Worm (Caenorhabditis elegans): ENCODE results near the gene C56G2.9.

The C56G2.9 gene

DNA sequence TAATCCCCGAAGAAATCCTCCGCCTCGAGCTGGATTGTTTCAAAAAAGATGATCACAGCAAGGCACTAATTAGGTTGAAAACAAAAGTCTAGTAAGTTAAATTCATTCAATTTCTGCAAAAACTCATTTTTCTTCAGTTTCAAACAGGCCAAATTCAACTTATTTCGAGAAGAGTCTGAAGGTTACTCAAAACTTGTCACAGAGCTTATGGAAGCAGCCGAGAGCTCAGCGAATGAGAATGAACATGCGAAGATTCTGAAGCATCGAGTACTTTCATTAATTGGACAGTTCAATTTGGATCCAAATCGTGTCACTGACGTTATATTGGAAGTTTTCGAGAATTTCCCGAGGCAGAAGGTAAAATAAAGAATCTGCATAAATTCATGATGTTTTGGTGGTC, 25.4 kb upstream of the C56G2.9 start:
- TF ChIP-seq hmbx-1 (tag; optimal IDR thresholded peaks at IDR 0.05): no peak
- no peak for TF ChIP-seq aly-1 (tag; optimal IDR thresholded peaks at IDR 0.05)
- TF ChIP-seq hmg-4 (GFP tag; optimal IDR thresholded peaks at IDR 0.05): no peak
- no peak for TF ChIP-seq ceh-36 (tag; optimal IDR thresholded peaks at IDR 0.05)
- TF ChIP-seq F13C5.2 (tag; optimal IDR thresholded peaks at IDR 0.05): no peak
- TF ChIP-seq ets-7 (tag; optimal IDR thresholded peaks at IDR 0.05): no peak
- no peak for TF ChIP-seq sea-1 (GFP tag; conservative IDR thresholded peaks at IDR 0.05)

DNA sequence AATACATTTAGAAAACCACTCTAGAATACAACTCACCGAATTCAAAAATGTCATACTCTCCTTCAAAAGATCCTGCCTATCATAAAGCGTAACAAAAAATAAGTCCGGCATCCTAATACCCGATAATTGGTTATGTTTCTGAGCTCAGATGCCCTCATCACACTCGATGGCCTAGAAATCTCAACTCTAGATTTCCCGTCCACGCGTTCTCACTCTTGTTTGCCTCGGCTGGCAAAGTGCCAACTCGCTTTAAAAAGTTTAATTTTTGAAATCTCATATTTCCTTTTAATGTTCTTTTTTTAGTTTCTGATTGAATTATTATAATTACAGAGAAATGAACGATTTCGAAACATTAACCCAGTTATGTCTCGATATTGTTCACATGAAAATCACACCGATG, 24.6 kb upstream of the C56G2.9 start, which contains the start of the genes C56G2.15 and thoc-2:
C56G2.15 (minus strand) TSS at position 188 of the 400 bp plus-strand sequence.
thoc-2 (plus strand) TSS at position 331 of the 400 bp plus-strand sequence.
- TF ChIP-seq tbx-37 (GFP tag; conservative IDR thresholded peaks at IDR 0.05) (no peak), ceh-13 (GFP tag; optimal IDR thresholded peaks at IDR 0.05) (no peak), sea-1 (GFP tag; conservative IDR thresholded peaks at IDR 0.05) (no peak), aly-1 (tag; optimal IDR thresholded peaks at IDR 0.05) (no peak), flt-1 (GFP tag; IDR thresholded peaks at IDR 0.05) (no peak), ama-1 (optimal IDR thresholded peaks at IDR 0.05) (no peak), F13C5.2 (tag; optimal IDR thresholded peaks at IDR 0.05) (no peak), pes-1 (GFP tag; IDR thresholded peaks at IDR 0.05) (no peak), ets-7 (tag; optimal IDR thresholded peaks at IDR 0.05) (no peak), hnd-1 (tag; optimal IDR thresholded peaks at IDR 0.05) (no peak), hmg-4 (GFP tag; optimal IDR thresholded peaks at IDR 0.05) (no peak), tbx-11 (GFP tag; IDR thresholded peaks at IDR 0.05) (no peak), ceh-36 (tag; optimal IDR thresholded peaks at IDR 0.05) (no peak)

DNA sequence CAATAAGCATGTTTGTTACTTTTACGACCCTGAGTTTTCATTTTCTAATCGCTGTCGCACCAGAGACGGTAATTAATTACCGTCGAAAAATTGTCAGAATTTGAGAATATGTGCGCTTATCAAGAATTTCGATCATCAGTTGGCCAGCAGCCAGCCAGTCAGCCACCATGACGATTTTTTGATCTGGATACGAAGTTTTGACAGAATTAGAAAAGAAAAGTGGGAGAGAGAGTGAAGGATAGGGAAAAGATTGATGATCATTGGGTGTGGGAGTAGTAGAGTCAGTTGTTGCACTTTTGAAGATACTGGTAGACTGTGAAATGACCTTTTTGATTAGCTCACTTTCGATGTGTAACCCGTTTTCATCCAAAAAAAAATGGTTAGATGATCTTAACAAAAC, 21.3 kb upstream of the C56G2.9 start:
- TF ChIP-seq tra-4 (tag; optimal IDR thresholded peaks at IDR 0.05) (no peak), ama-1 (optimal IDR thresholded peaks at IDR 0.05) (no peak), sea-1 (GFP tag; conservative IDR thresholded peaks at IDR 0.05) (no peak), pes-1 (GFP tag; IDR thresholded peaks at IDR 0.05) (no peak), ets-7 (tag; optimal IDR thresholded peaks at IDR 0.05) (no peak), aly-1 (tag; optimal IDR thresholded peaks at IDR 0.05) (no peak), hmg-4 (GFP tag; optimal IDR thresholded peaks at IDR 0.05) (no peak), tbx-11 (GFP tag; IDR thresholded peaks at IDR 0.05) (no peak), F13C5.2 (tag; optimal IDR thresholded peaks at IDR 0.05) (no peak), B0310.2 (tag; optimal IDR thresholded peaks at IDR 0.05) (no peak), hmbx-1 (tag; optimal IDR thresholded peaks at IDR 0.05) (no peak), scrt-1 (GFP tag; IDR thresholded peaks at IDR 0.05) (no peak), ceh-13 (GFP tag; optimal IDR thresholded peaks at IDR 0.05) (no peak), hnd-1 (tag; optimal IDR thresholded peaks at IDR 0.05) (no peak)

DNA sequence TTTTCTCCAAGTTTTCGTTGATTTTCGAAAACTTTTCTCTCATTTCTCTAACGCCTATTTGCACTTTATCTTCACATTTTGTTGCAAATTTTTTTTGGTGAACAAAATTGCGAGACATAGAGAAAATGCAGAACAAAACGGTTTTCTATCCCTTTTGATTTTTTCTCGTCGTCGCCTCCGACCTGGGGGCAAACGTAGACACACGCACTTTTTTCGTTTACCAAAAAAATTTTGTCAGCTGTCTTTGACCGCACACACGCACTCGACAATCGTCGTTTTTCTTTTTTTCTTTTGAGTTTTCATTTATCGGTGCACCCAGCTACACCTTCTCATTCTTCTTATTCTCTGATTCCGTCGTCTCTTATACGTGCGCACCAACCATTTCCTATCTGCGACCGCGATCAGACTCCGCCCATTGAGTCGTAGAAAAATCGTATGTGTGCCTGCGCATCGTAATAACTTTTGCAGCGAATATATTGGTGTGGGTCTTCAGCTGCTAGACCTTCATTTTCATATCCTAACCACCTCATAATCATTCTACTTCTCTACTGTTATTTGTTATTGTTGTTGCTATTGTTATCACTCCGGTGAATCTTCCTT, 19.3 kb upstream of the C56G2.9 start:
- TF ChIP-seq ama-1 (optimal IDR thresholded peaks at IDR 0.05) (no peak), tbx-11 (GFP tag; IDR thresholded peaks at IDR 0.05) (no peak), hmbx-1 (tag; optimal IDR thresholded peaks at IDR 0.05) (no peak), ceh-36 (tag; optimal IDR thresholded peaks at IDR 0.05) (no peak), F13C5.2 (tag; optimal IDR thresholded peaks at IDR 0.05) (no peak), hnd-1 (tag; optimal IDR thresholded peaks at IDR 0.05) (no peak), ets-7 (tag; optimal IDR thresholded peaks at IDR 0.05) (no peak), scrt-1 (GFP tag; IDR thresholded peaks at IDR 0.05) (no peak), aly-1 (tag; optimal IDR thresholded peaks at IDR 0.05) (no peak), flt-1 (GFP tag; IDR thresholded peaks at IDR 0.05) (no peak), pes-1 (GFP tag; IDR thresholded peaks at IDR 0.05) (no peak), B0310.2 (tag; optimal IDR thresholded peaks at IDR 0.05) (no peak), tbx-37 (GFP tag; conservative IDR thresholded peaks at IDR 0.05) (no peak), sea-1 (GFP tag; conservative IDR thresholded peaks at IDR 0.05) (no peak), ceh-13 (GFP tag; optimal IDR thresholded peaks at IDR 0.05) (no peak), tra-4 (tag; optimal IDR thresholded peaks at IDR 0.05) (no peak), hmg-4 (GFP tag; optimal IDR thresholded peaks at IDR 0.05) (no peak)

DNA sequence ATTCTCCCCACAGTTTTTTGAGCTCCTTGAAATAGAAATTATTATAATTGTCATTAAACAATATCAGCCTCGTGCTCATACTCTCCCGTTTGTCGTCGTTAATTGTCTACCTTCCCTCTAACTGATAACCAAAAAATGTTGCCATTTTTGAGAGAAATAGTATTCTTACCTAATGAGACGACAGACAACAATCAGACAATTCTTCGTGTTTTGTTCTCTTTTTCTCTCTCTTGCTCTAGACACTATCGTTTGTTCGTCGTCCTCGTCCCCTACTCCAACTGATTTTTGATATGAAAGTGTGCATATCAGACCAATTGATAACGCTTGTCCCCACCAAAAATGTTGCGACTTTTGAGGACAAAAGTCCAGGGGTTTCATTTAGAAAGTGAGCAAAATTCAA, 18.4 kb upstream of the C56G2.9 start:
- no peak for TF ChIP-seq ama-1 (optimal IDR thresholded peaks at IDR 0.05)
- TF ChIP-seq ceh-36 (tag; optimal IDR thresholded peaks at IDR 0.05): no peak
- no peak for TF ChIP-seq F13C5.2 (tag; optimal IDR thresholded peaks at IDR 0.05)
- TF ChIP-seq pes-1 (GFP tag; IDR thresholded peaks at IDR 0.05): no peak
- no peak for TF ChIP-seq hmg-4 (GFP tag; optimal IDR thresholded peaks at IDR 0.05)
- no peak for TF ChIP-seq tbx-11 (GFP tag; IDR thresholded peaks at IDR 0.05)
- TF ChIP-seq flt-1 (GFP tag; IDR thresholded peaks at IDR 0.05): no peak
- TF ChIP-seq scrt-1 (GFP tag; IDR thresholded peaks at IDR 0.05): no peak
- no peak for TF ChIP-seq tbx-37 (GFP tag; conservative IDR thresholded peaks at IDR 0.05)
- no peak for TF ChIP-seq ceh-13 (GFP tag; optimal IDR thresholded peaks at IDR 0.05)
- no peak for TF ChIP-seq hmbx-1 (tag; optimal IDR thresholded peaks at IDR 0.05)
- TF ChIP-seq tra-4 (tag; optimal IDR thresholded peaks at IDR 0.05): no peak
- TF ChIP-seq B0310.2 (tag; optimal IDR thresholded peaks at IDR 0.05): no peak
- no peak for TF ChIP-seq aly-1 (tag; optimal IDR thresholded peaks at IDR 0.05)
- no peak for TF ChIP-seq hnd-1 (tag; optimal IDR thresholded peaks at IDR 0.05)
- no peak for TF ChIP-seq sea-1 (GFP tag; conservative IDR thresholded peaks at IDR 0.05)

DNA sequence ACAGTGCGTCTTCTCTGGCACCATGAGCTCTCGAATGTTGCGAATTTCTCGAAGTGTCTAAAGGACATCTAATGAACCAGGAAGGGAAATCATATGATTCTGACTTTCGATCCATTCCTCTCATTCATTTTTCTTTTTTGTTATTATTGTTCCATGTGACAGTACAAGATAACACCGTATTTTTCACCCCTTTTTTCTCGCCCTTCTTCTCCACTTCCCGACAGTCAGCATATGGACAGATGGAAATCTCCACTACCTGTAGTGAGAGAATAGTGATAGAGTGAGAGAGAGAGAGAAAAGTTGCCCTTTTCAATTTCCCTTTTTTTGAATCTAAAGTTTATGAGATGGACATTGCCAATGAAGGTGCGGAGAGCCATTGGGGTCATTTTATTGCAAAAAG, 17.7 kb upstream of the C56G2.9 start:
- TF ChIP-seq ceh-36 (tag; optimal IDR thresholded peaks at IDR 0.05): no peak
- TF ChIP-seq ceh-13 (GFP tag; optimal IDR thresholded peaks at IDR 0.05): no peak
- TF ChIP-seq ama-1 (optimal IDR thresholded peaks at IDR 0.05): no peak
- TF ChIP-seq F13C5.2 (tag; optimal IDR thresholded peaks at IDR 0.05): no peak
- TF ChIP-seq hmbx-1 (tag; optimal IDR thresholded peaks at IDR 0.05): no peak
- TF ChIP-seq tra-4 (tag; optimal IDR thresholded peaks at IDR 0.05): no peak
- TF ChIP-seq hnd-1 (tag; optimal IDR thresholded peaks at IDR 0.05): no peak
- no peak for TF ChIP-seq B0310.2 (tag; optimal IDR thresholded peaks at IDR 0.05)
- no peak for TF ChIP-seq tbx-37 (GFP tag; conservative IDR thresholded peaks at IDR 0.05)
- no peak for TF ChIP-seq sea-1 (GFP tag; conservative IDR thresholded peaks at IDR 0.05)
- no peak for TF ChIP-seq hmg-4 (GFP tag; optimal IDR thresholded peaks at IDR 0.05)
- TF ChIP-seq flt-1 (GFP tag; IDR thresholded peaks at IDR 0.05): no peak
- TF ChIP-seq pes-1 (GFP tag; IDR thresholded peaks at IDR 0.05): no peak
- no peak for TF ChIP-seq tbx-11 (GFP tag; IDR thresholded peaks at IDR 0.05)
- TF ChIP-seq aly-1 (tag; optimal IDR thresholded peaks at IDR 0.05): no peak
- no peak for TF ChIP-seq ets-7 (tag; optimal IDR thresholded peaks at IDR 0.05)
- no peak for TF ChIP-seq scrt-1 (GFP tag; IDR thresholded peaks at IDR 0.05)

DNA sequence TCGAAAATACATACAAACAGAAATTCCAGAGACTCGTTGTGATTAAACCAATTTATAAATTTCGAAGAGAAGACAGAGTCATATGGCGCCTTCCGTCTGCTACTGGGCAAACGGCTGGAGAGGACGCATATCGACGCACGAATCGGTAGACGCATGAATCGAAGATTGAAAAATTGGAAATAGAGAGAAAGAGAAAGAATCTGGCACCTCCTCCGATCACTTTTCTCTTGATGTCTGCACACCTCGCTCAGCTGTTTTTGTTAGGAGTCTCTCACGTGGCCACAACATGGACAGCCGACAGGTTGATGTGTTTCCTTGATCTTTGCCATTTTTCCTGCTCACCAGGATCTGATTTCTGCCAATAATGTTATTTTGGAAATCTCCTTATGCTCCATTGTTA, 17.0 kb upstream of the C56G2.9 start:
- no peak for TF ChIP-seq tbx-37 (GFP tag; conservative IDR thresholded peaks at IDR 0.05)
- no peak for TF ChIP-seq hmg-4 (GFP tag; optimal IDR thresholded peaks at IDR 0.05)
- TF ChIP-seq sea-1 (GFP tag; conservative IDR thresholded peaks at IDR 0.05): no peak
- no peak for TF ChIP-seq aly-1 (tag; optimal IDR thresholded peaks at IDR 0.05)
- TF ChIP-seq ama-1 (optimal IDR thresholded peaks at IDR 0.05): no peak
- no peak for TF ChIP-seq pes-1 (GFP tag; IDR thresholded peaks at IDR 0.05)
- no peak for TF ChIP-seq ets-7 (tag; optimal IDR thresholded peaks at IDR 0.05)
- TF ChIP-seq B0310.2 (tag; optimal IDR thresholded peaks at IDR 0.05): no peak
- TF ChIP-seq flt-1 (GFP tag; IDR thresholded peaks at IDR 0.05): no peak
- no peak for TF ChIP-seq scrt-1 (GFP tag; IDR thresholded peaks at IDR 0.05)
- TF ChIP-seq F13C5.2 (tag; optimal IDR thresholded peaks at IDR 0.05): no peak
- TF ChIP-seq ceh-36 (tag; optimal IDR thresholded peaks at IDR 0.05): no peak
- TF ChIP-seq hmbx-1 (tag; optimal IDR thresholded peaks at IDR 0.05): no peak
- TF ChIP-seq tra-4 (tag; optimal IDR thresholded peaks at IDR 0.05): no peak
- TF ChIP-seq ceh-13 (GFP tag; optimal IDR thresholded peaks at IDR 0.05): no peak
- no peak for TF ChIP-seq tbx-11 (GFP tag; IDR thresholded peaks at IDR 0.05)
- TF ChIP-seq hnd-1 (tag; optimal IDR thresholded peaks at IDR 0.05): no peak

Measured in whole organism, early embryonic.